Worm (Caenorhabditis elegans): Measurements from ENCODE around the gene ify-1.

The ify-1 gene

ce11 chrII:5057315-5057714 lies 2.3 kb upstream of the ify-1 start (continued):
- TF ChIP-seq zip-5 (tag; optimal IDR thresholded peaks at IDR 0.05) (no peak), unc-3 (GFP tag; conservative IDR thresholded peaks at IDR 0.05) (no peak), unc-3 (tag; optimal IDR thresholded peaks at IDR 0.05) (no peak), lin-11 (tag; optimal IDR thresholded peaks at IDR 0.05) (no peak), ttx-3 (tag; optimal IDR thresholded peaks at IDR 0.05) (peak; percentile 12), ceh-19 (GFP tag; optimal IDR thresholded peaks at IDR 0.05) (no peak), madf-2 (tag; optimal IDR thresholded peaks at IDR 0.05) (no peak), dve-1 (tag; optimal IDR thresholded peaks at IDR 0.05) (no peak), pag-3 (tag; optimal IDR thresholded peaks at IDR 0.05; ENCODE audit: borderline replicate concordance) (no peak), hlh-6 (tag; optimal IDR thresholded peaks at IDR 0.05) (peak; percentile 33), ceh-18 (tag; optimal IDR thresholded peaks at IDR 0.05) (no peak), ama-1 (optimal IDR thresholded peaks at IDR 0.05) (no peak), nfya-1 (tag; optimal IDR thresholded peaks at IDR 0.05) (no peak), fax-1 (tag; optimal IDR thresholded peaks at IDR 0.05) (peak; percentile 3)

ce11 chrII:5056254-5056653 lies 1.3 kb upstream of the ify-1 start:
- no peak for TF ChIP-seq lim-6 (tag; optimal IDR thresholded peaks at IDR 0.05)
- no peak for TF ChIP-seq dve-1 (tag; optimal IDR thresholded peaks at IDR 0.05)
- no peak for TF ChIP-seq ceh-31 (tag; optimal IDR thresholded peaks at IDR 0.05)
- no peak for TF ChIP-seq mec-3 (tag; optimal IDR thresholded peaks at IDR 0.05; ENCODE audit: borderline replicate concordance)
- no peak for TF ChIP-seq pax-1 (tag; optimal IDR thresholded peaks at IDR 0.05)
- no peak for TF ChIP-seq npax-4 (tag; optimal IDR thresholded peaks at IDR 0.05)
- no peak for TF ChIP-seq unc-86 (tag; optimal IDR thresholded peaks at IDR 0.05)
- TF ChIP-seq ceh-22 (tag; optimal IDR thresholded peaks at IDR 0.05), result no peak
- TF ChIP-seq fkh-6 (tag; optimal IDR thresholded peaks at IDR 0.05), result no peak
- no peak for TF ChIP-seq sdc-2 (tag; optimal IDR thresholded peaks at IDR 0.05)
- no peak for TF ChIP-seq ahr-1 (tag; optimal IDR thresholded peaks at IDR 0.05)
- TF ChIP-seq elt-2 (tag; optimal IDR thresholded peaks at IDR 0.05), result no peak
- no peak for TF ChIP-seq hlh-13 (GFP tag; optimal IDR thresholded peaks at IDR 0.05)
- TF ChIP-seq sox-4 (tag; optimal IDR thresholded peaks at IDR 0.05), result no peak
- TF ChIP-seq sox-2 (GFP tag; IDR thresholded peaks at IDR 0.05), result no peak

ce11 chrII:5050776-5051175 lies 4.2 kb downstream of the ify-1 start:
- TF ChIP-seq K09A11.1 (tag; optimal IDR thresholded peaks at IDR 0.05; ENCODE audit: insufficient read depth), result no peak

- TF ChIP-seq ref-2 (tag; optimal IDR thresholded peaks at IDR 0.05), result no peak
- no peak for TF ChIP-seq sox-2 (GFP tag; IDR thresholded peaks at IDR 0.05)
Measured at ce11 chrII:5049865-5050342, 5.1 kb downstream of the ify-1 start, which contains the start of gene F33G12.6. Gene F33G12.6, plus strand, starts transcription at chrII:5049915.

- no peak for TF ChIP-seq dve-1 (tag; optimal IDR thresholded peaks at IDR 0.05)
Measured at ce11 chrII:5049249-5049648, 5.7 kb downstream of the ify-1 start.

- TF ChIP-seq ceh-31 (tag; optimal IDR thresholded peaks at IDR 0.05) (peak; percentile 18), elt-2 (tag; optimal IDR thresholded peaks at IDR 0.05) (no peak), ceh-30 (tag; optimal IDR thresholded peaks at IDR 0.05) (no peak), fax-1 (tag; optimal IDR thresholded peaks at IDR 0.05) (no peak), tbx-2 (tag; optimal IDR thresholded peaks at IDR 0.05) (no peak), syd-9 (tag; optimal IDR thresholded peaks at IDR 0.05) (no peak), nfya-1 (tag; optimal IDR thresholded peaks at IDR 0.05) (no peak), F13H6.1 (tag; optimal IDR thresholded peaks at IDR 0.05) (no peak)
Measured at ce11 chrII:5048185-5048795, 6.7 kb downstream of the ify-1 start.
